Worm (Caenorhabditis elegans): ENCODE measurements around the gene nekl-4.

The nekl-4 gene

DNA sequence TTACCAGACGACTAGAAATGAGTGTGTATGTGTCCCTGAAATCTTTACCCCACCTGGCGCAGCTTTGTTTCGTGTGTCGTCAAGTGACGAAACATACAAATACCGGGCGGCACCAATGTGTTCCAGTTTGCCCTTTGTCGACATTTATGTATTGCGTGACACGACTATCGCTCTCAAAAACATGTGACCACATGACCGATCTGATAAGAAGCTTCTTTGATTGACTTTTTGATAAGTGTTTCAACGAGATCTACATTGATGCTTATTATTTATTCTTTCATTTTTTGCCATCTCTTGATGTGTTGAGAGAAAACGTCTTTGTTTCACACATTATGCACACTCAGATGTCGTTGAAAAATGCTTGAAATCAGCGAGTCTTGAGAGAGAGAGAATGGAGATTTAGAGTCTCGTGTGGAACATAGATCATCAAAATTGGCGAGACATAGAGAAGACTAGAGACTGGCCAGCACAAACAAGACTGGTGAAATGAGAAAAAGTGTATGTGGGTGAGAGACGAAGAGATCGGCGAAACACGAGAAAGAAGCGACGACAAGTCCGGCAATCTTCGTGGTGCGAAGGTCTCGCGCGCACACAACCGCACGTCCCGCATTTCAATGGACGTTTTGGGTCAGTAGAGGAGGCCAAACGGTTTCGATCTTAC is 14.3 kb downstream of the nekl-4 start (continued):
- TF ChIP-seq pag-3 (tag; optimal IDR thresholded peaks at IDR 0.05; ENCODE audit: borderline replicate concordance, insufficient read depth) (peak; percentile 38), tbx-2 (tag; optimal IDR thresholded peaks at IDR 0.05) (peak; percentile 37), mep-1 (tag; optimal IDR thresholded peaks at IDR 0.05) (peak; percentile 57), xbp-1 (tag; optimal IDR thresholded peaks at IDR 0.05) (peak; percentile 25), ces-1 (GFP tag; optimal IDR thresholded peaks at IDR 0.05) (no peak), nhr-90 (tag; optimal IDR thresholded peaks at IDR 0.05; ENCODE audit: poor library complexity) (peak; percentile 58), aly-2 (tag; optimal IDR thresholded peaks at IDR 0.05) (no peak), dpl-1 (GFP tag; optimal IDR thresholded peaks at IDR 0.05) (peak; percentile 14 to 43 (median 33)), jun-1 (tag; optimal IDR thresholded peaks at IDR 0.05) (peak; percentile 17), unc-98 (GFP tag; IDR thresholded peaks at IDR 0.05) (no peak), blmp-1 (tag; optimal IDR thresholded peaks at IDR 0.05) (peak; percentile 72), mef-2 (tag; optimal IDR thresholded peaks at IDR 0.05) (no peak), fkh-8 (tag; optimal IDR thresholded peaks at IDR 0.05) (peak; percentile 40), hpl-2 (GFP tag; optimal IDR thresholded peaks at IDR 0.05) (no peak), C04F5.9 (tag; optimal IDR thresholded peaks at IDR 0.05) (no peak), nhr-20 (tag; optimal IDR thresholded peaks at IDR 0.05) (peak; percentile 64), irx-1 (tag; optimal IDR thresholded peaks at IDR 0.05) (peak; percentile 27), Y116A8C.19 (tag; optimal IDR thresholded peaks at IDR 0.05; ENCODE audit: borderline replicate concordance) (no peak), lin-14 (GFP tag; optimal IDR thresholded peaks at IDR 0.05) (peak; percentile 86), ztf-4 (tag; optimal IDR thresholded peaks at IDR 0.05) (no peak), fos-1 (tag; optimal IDR thresholded peaks at IDR 0.05) (no peak), isw-1 (GFP tag; IDR thresholded peaks at IDR 0.05) (no peak; the same call in 1 of the 2 replicates), efl-3 (GFP tag; optimal IDR thresholded peaks at IDR 0.05) (no peak), lir-3 (tag; optimal IDR thresholded peaks at IDR 0.05; ENCODE audit: poor library complexity) (peak; percentile 4), nhr-12 (tag; optimal IDR thresholded peaks at IDR 0.05) (no peak), unc-62 (GFP tag; optimal IDR thresholded peaks at IDR 0.05) (no peak), sox-4 (tag; optimal IDR thresholded peaks at IDR 0.05) (no peak), nhr-237 (tag; optimal IDR thresholded peaks at IDR 0.05) (no peak), fkh-10 (GFP tag; optimal IDR thresholded peaks at IDR 0.05) (no peak), ceh-90 (tag; optimal IDR thresholded peaks at IDR 0.05) (no peak), zip-4 (GFP tag; optimal IDR thresholded peaks at IDR 0.05) (no peak), efl-1 (optimal IDR thresholded peaks at IDR 0.05) (peak; percentile 49 to 58), efl-1 (GFP tag; optimal IDR thresholded peaks at IDR 0.05 in 1 of 2) (peak; percentile 7 to 77)

DNA sequence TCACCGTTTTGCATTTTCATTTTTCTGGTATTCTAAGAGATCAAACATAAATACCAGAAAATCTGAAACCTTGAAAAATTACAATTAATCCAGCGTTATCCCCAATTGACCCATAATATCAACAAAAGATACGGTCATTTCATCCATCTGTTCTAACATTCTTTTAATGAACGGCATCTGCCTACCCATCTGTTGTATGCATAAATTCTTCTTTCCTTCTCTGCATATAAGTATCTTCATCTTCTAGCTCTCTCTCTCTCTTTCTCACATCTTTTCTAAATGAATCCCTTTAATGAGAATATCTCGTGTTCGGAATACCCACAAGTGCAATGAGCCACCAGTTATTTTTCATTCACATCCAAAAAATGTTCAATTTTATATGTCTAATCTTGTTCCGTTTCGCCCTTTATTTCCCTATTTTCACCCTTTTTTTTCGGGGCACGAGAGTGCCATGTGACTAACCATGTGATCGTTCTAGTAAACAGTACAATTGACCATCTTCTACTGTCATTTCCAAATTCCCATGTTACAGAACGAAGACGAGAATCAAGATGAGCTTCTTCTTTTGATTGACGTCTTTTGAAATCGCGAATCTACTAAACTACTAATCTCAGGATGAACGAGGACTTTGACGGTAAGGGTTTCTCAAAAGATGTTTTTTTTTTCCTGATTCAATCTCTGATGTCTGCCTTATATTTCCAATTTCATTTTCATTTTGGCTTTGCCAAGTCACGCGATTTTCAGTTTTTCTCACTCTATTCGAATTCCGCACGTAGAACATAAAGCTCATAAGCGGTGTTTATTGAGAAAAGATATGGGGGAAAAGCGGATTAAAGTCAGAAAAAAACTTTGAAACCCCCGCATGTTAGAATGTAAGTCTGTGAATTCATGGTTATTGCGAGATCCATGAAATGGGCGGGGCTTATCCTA is 15.7 kb downstream of the nekl-4 start, which contains the start of gene R02F2.1:
TSS of gene R02F2.1 (plus strand) at position 528 of the 930 bp plus-strand sequence.
- TF ChIP-seq mab-9 (GFP tag; IDR thresholded peaks at IDR 0.05) (no peak), hpl-2 (GFP tag; optimal IDR thresholded peaks at IDR 0.05) (no peak), rnt-1 (tag; optimal IDR thresholded peaks at IDR 0.05) (no peak), mdl-1 (tag; optimal IDR thresholded peaks at IDR 0.05) (peak in 1 of 2 experiments; percentile 84), grh-1 (GFP tag; IDR thresholded peaks at IDR 0.05) (no peak), ama-1 (optimal IDR thresholded peaks at IDR 0.05) (no peak), lin-14 (GFP tag; optimal IDR thresholded peaks at IDR 0.05) (peak; percentile 63), tbx-2 (tag; optimal IDR thresholded peaks at IDR 0.05) (peak; percentile 38), nhr-47 (tag; optimal IDR thresholded peaks at IDR 0.05) (peak; percentile 40), swsn-7 (tag; optimal IDR thresholded peaks at IDR 0.05) (no peak), nhr-237 (tag; optimal IDR thresholded peaks at IDR 0.05) (no peak), sox-4 (tag; optimal IDR thresholded peaks at IDR 0.05) (peak; percentile 44), zip-4 (GFP tag; optimal IDR thresholded peaks at IDR 0.05) (no peak), ces-1 (GFP tag; optimal IDR thresholded peaks at IDR 0.05) (no peak), pax-3 (tag; optimal IDR thresholded peaks at IDR 0.05) (no peak), C16A3.4 (tag; optimal IDR thresholded peaks at IDR 0.05) (peak; percentile 24), xbp-1 (tag; optimal IDR thresholded peaks at IDR 0.05) (peak; percentile 14), fos-1 (tag; optimal IDR thresholded peaks at IDR 0.05) (no peak), nhr-20 (tag; optimal IDR thresholded peaks at IDR 0.05) (peak; percentile 76), fkh-8 (tag; optimal IDR thresholded peaks at IDR 0.05) (peak; percentile 69), lin-35 (GFP tag; optimal IDR thresholded peaks at IDR 0.05) (peak; percentile 21 to 87), snpc-4 (tag; optimal IDR thresholded peaks at IDR 0.05) (no peak), hlh-4 (tag; optimal IDR thresholded peaks at IDR 0.05) (no peak), hlh-17 (GFP tag; optimal IDR thresholded peaks at IDR 0.05; ENCODE audit: borderline replicate concordance) (no peak), tlp-1 (tag; optimal IDR thresholded peaks at IDR 0.05) (no peak), aha-1 (tag; optimal IDR thresholded peaks at IDR 0.05) (no peak)

Data from whole organism, L1 larva.